Worm (Caenorhabditis elegans) whole organism, L3 larva: ENCODE measurements around the gene msp-113.

Experiments used
- R02D3.7 ChIP-seq: fragments of 150-350 bp; optimal IDR thresholded peaks from 2 replicates; lab custom pipeline; 2014; ENCODE audit warnings: missing biosample characterization, missing genetic modification characterization
- ZK546.5 ChIP-seq: sonication (generic microtip); optimal IDR thresholded peaks from 2 replicates; lab custom pipeline; 2017; ENCODE audit warnings: missing biosample characterization, missing genetic modification characterization
- aly-2 ChIP-seq: fragments of 150-350 bp; optimal IDR thresholded peaks from 2 replicates; lab custom pipeline; 2014; ENCODE audit warnings: missing biosample characterization, missing genetic modification characterization
- ama-1 ChIP-seq: fragments of 150-350 bp; optimal IDR thresholded peaks from 2 replicates; lab custom pipeline; 2018
- ceh-16 ChIP-seq: sonication (generic microtip); optimal IDR thresholded peaks from 2 replicates; lab custom pipeline; 2017; ENCODE audit warnings: missing biosample characterization, missing genetic modification characterization
- ceh-28 ChIP-seq: fragments of 150-350 bp; optimal IDR thresholded peaks from 2 replicates; lab custom pipeline; 2014; ENCODE audit warnings: missing biosample characterization, missing genetic modification reagents, missing genetic modification characterization
- ceh-82 ChIP-seq: fragments of 150-350 bp; optimal IDR thresholded peaks from 2 replicates; lab custom pipeline; 2014; ENCODE audit warnings: missing biosample characterization, missing genetic modification characterization
- ceh-9 ChIP-seq: sonication (generic microtip); optimal IDR thresholded peaks from 2 replicates; lab custom pipeline; 2018; ENCODE audit warnings: missing biosample characterization, missing genetic modification characterization
- daf-12 ChIP-seq: fragments of 150-350 bp; optimal IDR thresholded peaks from 2 replicates; lab custom pipeline; 2014; ENCODE audit warnings: missing biosample characterization, missing genetic modification reagents, missing genetic modification characterization
- egl-27 ChIP-seq: sonication (generic microtip); optimal IDR thresholded peaks from 4 replicates; lab custom pipeline; 2017; ENCODE audit warnings: missing biosample characterization, missing genetic modification reagents, missing genetic modification characterization
- egl-5 ChIP-seq: fragments of 150-350 bp; optimal IDR thresholded peaks from 2 replicates; lab custom pipeline; 2017; ENCODE audit warnings: missing biosample characterization, missing genetic modification reagents, missing genetic modification characterization, inconsistent platforms
- elt-1 ChIP-seq: fragments of 150-350 bp; optimal IDR thresholded peaks from 2 replicates; lab custom pipeline; 2014; ENCODE audit warnings: missing biosample characterization, missing genetic modification characterization
- elt-2 ChIP-seq: sonication (generic microtip); optimal IDR thresholded peaks from 2 replicates; lab custom pipeline; 2016; ENCODE audit warnings: missing genetic modification reagents, mild to moderate bottlenecking, missing genetic modification characterization, missing compliant biosample characterization
- elt-3 ChIP-seq, 3 experiments: fragments of 150-350 bp in 1 of 3; sonication (generic microtip) in 2 of 3; optimal IDR thresholded peaks; 2 replicates in 2 of 3; 4 replicates in 1 of 3; lab custom pipeline; 2014 to 2017; ENCODE audit warnings: missing biosample characterization in 3 of 3, missing genetic modification characterization in 3 of 3
- eor-1 ChIP-seq, 2 experiments: fragments of 150-350 bp; optimal IDR thresholded peaks; 2 replicates each; lab custom pipeline; 2014 to 2018; ENCODE audit warnings: missing biosample characterization in 2 of 2, missing genetic modification characterization in 2 of 2
- fkh-10 ChIP-seq: sonication (generic microtip); optimal IDR thresholded peaks from 2 replicates; lab custom pipeline; 2017; ENCODE audit warnings: missing biosample characterization, missing genetic modification reagents, missing genetic modification characterization
- fkh-2 ChIP-seq: fragments of 150-350 bp; optimal IDR thresholded peaks from 2 replicates; lab custom pipeline; 2014; ENCODE audit warnings: missing biosample characterization, missing genetic modification reagents, missing genetic modification characterization
- fos-1 ChIP-seq: fragments of 150-350 bp; optimal IDR thresholded peaks from 2 replicates; lab custom pipeline; 2014; ENCODE audit warnings: missing biosample characterization, missing genetic modification characterization
- hmg-11 ChIP-seq: sonication (generic microtip); optimal IDR thresholded peaks from 2 replicates; lab custom pipeline; 2016; ENCODE audit warnings: missing genetic modification characterization, missing compliant biosample characterization
- jun-1 ChIP-seq: fragments of 150-350 bp; optimal IDR thresholded peaks from 2 replicates; lab custom pipeline; 2014; ENCODE audit warnings: missing biosample characterization, missing genetic modification reagents, missing genetic modification characterization
- lin-15B ChIP-seq: fragments of 150-350 bp; optimal IDR thresholded peaks from 2 replicates; lab custom pipeline; 2014; ENCODE audit warnings: missing biosample characterization, missing genetic modification characterization
- lin-39 ChIP-seq: fragments of 150-350 bp; optimal IDR thresholded peaks from 2 replicates; lab custom pipeline; 2018; ENCODE audit warnings: missing biosample characterization, missing genetic modification reagents, missing genetic modification characterization
- lsy-12 ChIP-seq: sonication (generic microtip); optimal IDR thresholded peaks from 2 replicates; lab custom pipeline; 2016; ENCODE audit warnings: mild to moderate bottlenecking, missing genetic modification characterization, missing compliant biosample characterization
- mdl-1 ChIP-seq: fragments of 150-350 bp; optimal IDR thresholded peaks from 2 replicates; lab custom pipeline; 2014; ENCODE audit warnings: missing biosample characterization, missing genetic modification characterization
- mml-1 ChIP-seq: fragments of 150-350 bp; sonication (generic microtip); optimal IDR thresholded peaks from 3 replicates; lab custom pipeline; 2014; ENCODE audit warnings: missing biosample characterization, missing genetic modification characterization
- nfya-1 ChIP-seq: sonication (generic microtip); optimal IDR thresholded peaks from 2 replicates; lab custom pipeline; 2017; ENCODE audit warnings: missing genetic modification characterization, mild to moderate bottlenecking, missing compliant biosample characterization, antibody characterized with exemption, moderate library complexity; ENCODE audit not compliant: insufficient read depth
- nhr-11 ChIP-seq: fragments of 150-350 bp; optimal IDR thresholded peaks from 2 replicates; lab custom pipeline; 2014; ENCODE audit warnings: missing biosample characterization, missing genetic modification characterization
- nhr-12 ChIP-seq: fragments of 150-350 bp; optimal IDR thresholded peaks from 2 replicates; lab custom pipeline; 2014; ENCODE audit warnings: missing biosample characterization, missing genetic modification characterization
- nhr-23 ChIP-seq: fragments of 150-350 bp; optimal IDR thresholded peaks from 2 replicates; lab custom pipeline; 2014; ENCODE audit warnings: missing biosample characterization, missing genetic modification reagents, missing genetic modification characterization
- nhr-237 ChIP-seq: fragments of 150-350 bp; optimal IDR thresholded peaks from 2 replicates; lab custom pipeline; 2014; ENCODE audit warnings: missing biosample characterization, missing genetic modification characterization
- nhr-25 ChIP-seq: sonication (generic microtip); optimal IDR thresholded peaks from 2 replicates; lab custom pipeline; 2017; ENCODE audit warnings: missing biosample characterization, missing genetic modification characterization
- nhr-28 ChIP-seq: fragments of 150-350 bp; optimal IDR thresholded peaks from 2 replicates; lab custom pipeline; 2014; ENCODE audit warnings: missing biosample characterization, missing genetic modification characterization
- nhr-43 ChIP-seq: sonication (generic microtip); optimal IDR thresholded peaks from 2 replicates; lab custom pipeline; 2016; ENCODE audit warnings: mild to moderate bottlenecking, missing genetic modification characterization, missing compliant biosample characterization; ENCODE audit not compliant: poor library complexity, severe bottlenecking
- nhr-67 ChIP-seq: fragments of 150-350 bp; optimal IDR thresholded peaks from 2 replicates; lab custom pipeline; 2014; ENCODE audit warnings: missing biosample characterization, missing genetic modification characterization
- nhr-76 ChIP-seq: fragments of 150-350 bp; sonication (generic microtip); optimal IDR thresholded peaks from 5 replicates; lab custom pipeline; 2014; ENCODE audit warnings: missing biosample characterization, missing genetic modification characterization
- nhr-77 ChIP-seq: fragments of 150-350 bp; optimal IDR thresholded peaks from 2 replicates; lab custom pipeline; 2014; ENCODE audit warnings: missing biosample characterization, missing genetic modification characterization
- pha-4 ChIP-seq: fragments of 150-350 bp; optimal IDR thresholded peaks from 2 replicates; lab custom pipeline; 2014; ENCODE audit warnings: missing biosample characterization, missing genetic modification reagents, missing genetic modification characterization
- pqm-1 ChIP-seq: fragments of 150-350 bp; optimal IDR thresholded peaks from 2 replicates; lab custom pipeline; 2017; ENCODE audit warnings: missing biosample characterization, missing genetic modification characterization, inconsistent platforms
- sea-2 ChIP-seq: fragments of 150-350 bp; sonication (generic microtip); optimal IDR thresholded peaks from 4 replicates; lab custom pipeline; 2014; ENCODE audit warnings: missing biosample characterization, missing genetic modification reagents, missing genetic modification characterization
- skn-1 ChIP-seq: fragments of 150-350 bp; optimal IDR thresholded peaks from 2 replicates; lab custom pipeline; 2014; ENCODE audit warnings: missing biosample characterization, missing genetic modification characterization
- snpc-4 ChIP-seq: fragments of 150-350 bp; optimal IDR thresholded peaks from 2 replicates; lab custom pipeline; 2014; ENCODE audit warnings: missing biosample characterization, missing genetic modification characterization
- tbx-2 ChIP-seq: sonication (generic microtip); optimal IDR thresholded peaks from 2 replicates; lab custom pipeline; 2016; ENCODE audit warnings: mild to moderate bottlenecking, missing genetic modification characterization, missing compliant biosample characterization
- unc-39 ChIP-seq: sonication (generic microtip); optimal IDR thresholded peaks from 4 replicates; lab custom pipeline; 2017; ENCODE audit warnings: missing biosample characterization, missing genetic modification characterization
- unc-62 ChIP-seq: fragments of 150-350 bp; sonication (generic microtip); optimal IDR thresholded peaks from 4 replicates; lab custom pipeline; 2014; ENCODE audit warnings: missing biosample characterization, missing genetic modification reagents, missing genetic modification characterization
- zag-1 ChIP-seq: fragments of 150-350 bp; optimal IDR thresholded peaks from 2 replicates; lab custom pipeline; 2014; ENCODE audit warnings: missing biosample characterization, missing genetic modification characterization
- ztf-11 ChIP-seq: fragments of 150-350 bp; optimal IDR thresholded peaks from 2 replicates; lab custom pipeline; 2014; ENCODE audit warnings: missing biosample characterization, missing genetic modification characterization
- ztf-4 ChIP-seq: fragments of 150-350 bp; optimal IDR thresholded peaks from 2 replicates; lab custom pipeline; 2014; ENCODE audit warnings: missing biosample characterization, missing genetic modification characterization

msp-113 gene

DNA sequence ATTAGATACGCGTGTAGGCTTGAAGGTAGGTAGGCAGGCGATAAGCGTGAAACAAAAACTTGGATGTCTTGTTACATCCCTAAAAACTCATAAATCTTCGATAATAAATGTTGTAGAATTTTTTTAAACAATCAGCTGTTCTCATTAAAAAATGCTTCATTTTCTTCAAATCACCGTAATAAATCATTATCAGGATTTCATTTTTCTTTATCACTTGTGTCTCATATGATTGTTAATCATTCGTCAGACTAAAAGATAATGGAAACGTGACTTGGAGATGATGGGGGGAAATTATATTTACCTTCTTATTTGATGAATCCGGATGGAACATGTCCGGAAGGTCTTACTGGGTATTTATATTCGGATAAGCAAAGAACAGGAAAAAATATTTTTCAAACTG, 35.7 kb downstream of the msp-113 start:
- TF ChIP-seq zag-1 (tag; lab: Kevin White, UChicago), result no peak
- no peak for TF ChIP-seq nhr-23 (tag; lab: Kevin White, UChicago)
- no peak for TF ChIP-seq snpc-4 (tag; lab: Kevin White, UChicago)
- no peak for TF ChIP-seq lsy-12 (tag; lab: Kevin White, UChicago)
- no peak for TF ChIP-seq nhr-28
- no peak for TF ChIP-seq nhr-11 (tag; lab: Kevin White, UChicago)
- no peak for TF ChIP-seq nhr-77 (tag; lab: Kevin White, UChicago)
- no peak for TF ChIP-seq unc-62 (GFP tag; lab: Kevin White, UChicago)
- TF ChIP-seq ceh-16 (tag; lab: Kevin White, UChicago), result no peak
- no peak for TF ChIP-seq ZK546.5 (tag; lab: Kevin White, UChicago)
- TF ChIP-seq nhr-237 (tag; lab: Kevin White, UChicago), result no peak
- TF ChIP-seq nhr-12, result no peak
- no peak for TF ChIP-seq elt-2 (tag; lab: Kevin White, UChicago)

- no peak for TF ChIP-seq daf-12
- TF ChIP-seq aly-2 (tag; lab: Kevin White, UChicago), result no peak
- TF ChIP-seq ZK546.5 (tag; lab: Kevin White, UChicago), result no peak
- peak; percentile 63 for TF ChIP-seq pha-4
- TF ChIP-seq pqm-1, result peak; percentile 52
- no peak for TF ChIP-seq ceh-9 (tag; lab: Kevin White, UChicago)
- no peak for TF ChIP-seq ztf-4 (tag; lab: Kevin White, UChicago)
- TF ChIP-seq nhr-76 (tag; lab: Kevin White, UChicago), result no peak
- TF ChIP-seq lin-15B (tag; lab: Kevin White, UChicago), result peak; percentile 40
- TF ChIP-seq R02D3.7 (tag; lab: Kevin White, UChicago), result no peak
- no peak for TF ChIP-seq nhr-12
- TF ChIP-seq elt-3 (tag; optimal IDR thresholded peaks at IDR 0.05; lab: Kevin White, UChicago), result no peak
- no peak for TF ChIP-seq ama-1 (lab: Kevin White, UChicago)
- no peak for TF ChIP-seq lin-39 (tag; lab: Kevin White, UChicago)
- no peak for TF ChIP-seq ceh-16 (tag; lab: Kevin White, UChicago)
- peak; percentile 34 for TF ChIP-seq nhr-25
- TF ChIP-seq egl-5 (tag; lab: Kevin White, UChicago), result peak; percentile 46
- no peak for TF ChIP-seq nhr-23 (tag; lab: Kevin White, UChicago)
- TF ChIP-seq sea-2, result no peak
- no peak for TF ChIP-seq zag-1 (tag; lab: Kevin White, UChicago)
- TF ChIP-seq nhr-43 (tag; lab: Kevin White, UChicago), result peak; percentile 57
- no peak for TF ChIP-seq nhr-77 (tag; lab: Kevin White, UChicago)
- TF ChIP-seq hmg-11, result peak; percentile 56
- no peak for TF ChIP-seq nhr-28
- no peak for TF ChIP-seq elt-1 (tag; lab: Kevin White, UChicago)
- TF ChIP-seq unc-62 (GFP tag; lab: Kevin White, UChicago), result no peak
- TF ChIP-seq egl-27 (tag; lab: Kevin White, UChicago), result no peak
- no peak for TF ChIP-seq eor-1 (tag; optimal IDR thresholded peaks at IDR 0.05; lab: Kevin White, UChicago)
- TF ChIP-seq ceh-82 (tag; lab: Kevin White, UChicago), result no peak
- no peak for TF ChIP-seq fkh-10
- no peak for TF ChIP-seq nhr-11 (tag; lab: Kevin White, UChicago)
- no peak for TF ChIP-seq ceh-28 (tag; lab: Kevin White, UChicago)
- TF ChIP-seq nfya-1 (tag; lab: Kevin White, UChicago), result peak; percentile 63
- no peak for TF ChIP-seq fkh-2 (tag; lab: Kevin White, UChicago)
- TF ChIP-seq snpc-4 (tag; lab: Kevin White, UChicago), result peak; percentile 9
- TF ChIP-seq tbx-2 (tag; lab: Kevin White, UChicago), result no peak
- TF ChIP-seq mdl-1 (tag; lab: Kevin White, UChicago), result no peak
- peak; percentile 10 for TF ChIP-seq elt-2 (tag; lab: Kevin White, UChicago)
- peak; percentile 39 for TF ChIP-seq skn-1 (tag; lab: Kevin White, UChicago)
- no peak for TF ChIP-seq fos-1 (tag; lab: Kevin White, UChicago)
- TF ChIP-seq nhr-237 (tag; lab: Kevin White, UChicago), result no peak
- no peak for TF ChIP-seq nhr-67
- TF ChIP-seq ztf-11 (tag; lab: Kevin White, UChicago), result no peak
- TF ChIP-seq jun-1, result peak; percentile 23
- no peak for TF ChIP-seq unc-39 (tag; lab: Kevin White, UChicago)
- TF ChIP-seq lsy-12 (tag; lab: Kevin White, UChicago), result peak; percentile 42
- no peak for TF ChIP-seq mml-1 (tag; lab: Kevin White, UChicago)
Measured at ce11 chrIV:5334518-5334917, 36.8 kb downstream of the msp-113 start.
